Fruit fly (Drosophila melanogaster): ENCODE measurements around the gene CG6576.

Gene CG6576

dm6 chr3L:8798129-8798528 lies 42.3 kb downstream of the CG6576 start:
- TF ChIP-seq CG11902 (GFP tag; optimal IDR thresholded peaks at IDR 0.05) (no peak), eg (GFP tag; IDR thresholded peaks at IDR 0.05) (no peak), achi (GFP tag; optimal IDR thresholded peaks at IDR 0.05) (no peak), CG11294 (GFP tag; IDR thresholded peaks at IDR 0.05) (no peak), CG1621 (tag; optimal IDR thresholded peaks at IDR 0.05) (no peak), topi (GFP tag; optimal IDR thresholded peaks at IDR 0.05) (no peak)

dm6 chr3L:8798539-8798938 lies 42.8 kb downstream of the CG6576 start:
- TF ChIP-seq Eip78C (GFP tag), result no peak
- TF ChIP-seq svp (GFP tag), result no peak
- TF ChIP-seq Hr38 (GFP tag; optimal IDR thresholded peaks at IDR 0.05), result no peak
- TF ChIP-seq CG10631 (GFP tag; optimal IDR thresholded peaks at IDR 0.05), result no peak
- TF ChIP-seq fd59A (GFP tag; optimal IDR thresholded peaks at IDR 0.05), result no peak
- TF ChIP-seq acj6 (GFP tag; optimal IDR thresholded peaks at IDR 0.05), result no peak
- TF ChIP-seq CG32006 (GFP tag; optimal IDR thresholded peaks at IDR 0.05), result no peak
- TF ChIP-seq eg (GFP tag; IDR thresholded peaks at IDR 0.05), result no peak
- no peak for TF ChIP-seq achi (GFP tag; optimal IDR thresholded peaks at IDR 0.05)
- no peak for TF ChIP-seq CG1621 (tag; optimal IDR thresholded peaks at IDR 0.05)
- no peak for TF ChIP-seq Hr39 (GFP tag; optimal IDR thresholded peaks at IDR 0.05)
- TF ChIP-seq Lpt (GFP tag; optimal IDR thresholded peaks at IDR 0.05), result no peak
- no peak for TF ChIP-seq CG6792 (GFP tag; optimal IDR thresholded peaks at IDR 0.05)
- TF ChIP-seq CG8632 (GFP tag; optimal IDR thresholded peaks at IDR 0.05), result no peak

dm6 chr3L:8800432-8800831 lies 44.6 kb downstream of the CG6576 start, which contains the start of gene CG13310:
Gene CG13310, minus strand, starts transcription at chr3L:8800532.
- TF ChIP-seq topi (GFP tag; optimal IDR thresholded peaks at IDR 0.05) (no peak), Hr39 (GFP tag; optimal IDR thresholded peaks at IDR 0.05) (no peak), Hr4 (GFP tag; optimal IDR thresholded peaks at IDR 0.05) (no peak), vri (GFP tag; optimal IDR thresholded peaks at IDR 0.05) (no peak)

- no peak for TF ChIP-seq CG6808 (GFP tag; optimal IDR thresholded peaks at IDR 0.05)
- TF ChIP-seq CG6854 (GFP tag; optimal IDR thresholded peaks at IDR 0.05), result no peak
- no peak for TF ChIP-seq vri (GFP tag; optimal IDR thresholded peaks at IDR 0.05)
- TF ChIP-seq CG8319 (GFP tag; optimal IDR thresholded peaks at IDR 0.05), result no peak
Observed at dm6 chr3L:8802064-8802463, 46.3 kb downstream of the CG6576 start, which contains the start of the genes CG13311 and CG34426. Gene CG13311, minus strand, starts transcription at chr3L:8802164. Gene CG34426, plus strand, starts transcription at chr3L:8802463.

dm6 chr3L:8804082-8804814 lies 48.5 kb downstream of the CG6576 start, which contains the start of the genes CG32023 and CG34427:
Gene CG32023, minus strand, starts transcription at chr3L:8804182.
Gene CG34427, plus strand, starts transcription at chr3L:8804764.
- TF ChIP-seq Hr38 (GFP tag; optimal IDR thresholded peaks at IDR 0.05) (no peak), Met (GFP tag; optimal IDR thresholded peaks at IDR 0.05) (no peak), dsx (GFP tag; optimal IDR thresholded peaks at IDR 0.05; ENCODE audit: poor library complexity, severe bottlenecking) (no peak), CG1621 (tag; optimal IDR thresholded peaks at IDR 0.05) (no peak), acj6 (GFP tag; optimal IDR thresholded peaks at IDR 0.05) (no peak), vri (GFP tag; optimal IDR thresholded peaks at IDR 0.05) (no peak), CG9139 (GFP tag; optimal IDR thresholded peaks at IDR 0.05) (no peak), topi (GFP tag; optimal IDR thresholded peaks at IDR 0.05) (no peak), CG11902 (GFP tag; optimal IDR thresholded peaks at IDR 0.05) (no peak), eg (GFP tag; IDR thresholded peaks at IDR 0.05) (no peak), Ets96B (tag; optimal IDR thresholded peaks at IDR 0.05) (no peak), CG6854 (GFP tag; optimal IDR thresholded peaks at IDR 0.05) (no peak), ss (GFP tag; optimal IDR thresholded peaks at IDR 0.05) (no peak)
